Fruit fly (Drosophila melanogaster): ENCODE measurements around the gene CG2924.

The CG2924 gene

DNA sequence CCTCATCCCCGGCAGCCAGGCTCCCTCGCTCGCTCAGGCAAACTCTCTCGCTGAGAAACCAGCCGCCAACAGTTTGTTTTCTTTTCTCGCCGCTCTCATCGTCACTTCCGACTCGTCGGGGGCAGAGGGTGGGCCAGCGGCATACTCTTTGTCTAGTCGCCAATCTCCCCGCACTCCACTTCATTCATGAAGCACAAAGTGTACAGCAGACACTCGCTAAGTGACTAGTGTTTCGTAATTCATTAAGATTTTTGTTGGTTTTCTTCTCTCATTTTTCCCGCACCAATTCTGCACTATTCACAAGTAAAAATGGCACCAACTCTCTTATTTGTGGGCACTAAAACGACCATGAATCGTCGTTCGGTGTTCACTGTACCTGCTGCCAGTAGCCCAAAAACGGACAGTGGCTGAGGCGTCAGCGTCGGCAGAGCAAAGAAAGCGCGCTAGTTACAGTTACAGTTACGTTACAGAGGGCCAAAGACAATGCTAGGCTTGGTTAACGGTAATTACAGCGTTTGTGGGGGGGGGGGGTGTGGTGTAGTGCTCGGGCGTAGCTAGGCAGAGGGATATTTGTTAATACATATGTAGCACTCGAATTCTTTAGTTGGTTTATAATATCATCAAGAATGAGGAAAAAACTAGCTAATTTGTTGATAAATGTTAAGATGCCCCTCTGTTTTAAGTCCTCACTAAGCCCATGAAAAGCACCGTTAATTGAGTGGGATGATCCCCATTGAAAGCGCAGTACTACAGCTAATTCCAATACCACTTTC is 27.1 kb upstream of the CG2924 start (continued):
- TF ChIP-seq CG9437 (GFP tag; optimal IDR thresholded peaks at IDR 0.05) (peak; percentile 91), CG17829 (tag; optimal IDR thresholded peaks at IDR 0.05) (peak; percentile 97), BEAF-32 (GFP tag; optimal IDR thresholded peaks at IDR 0.05) (peak; percentile 17), CG10462 (GFP tag; optimal IDR thresholded peaks at IDR 0.05) (peak; percentile 97), corto (GFP tag; optimal IDR thresholded peaks at IDR 0.05) (no peak), tio (GFP tag; optimal IDR thresholded peaks at IDR 0.05) (peak; percentile 97), CG18764 (GFP tag; optimal IDR thresholded peaks at IDR 0.05) (peak; percentile 98), Dip2 (GFP tag; IDR thresholded peaks at IDR 0.05) (peak; percentile 70; the same call in 1 of the 2 replicates), chn (GFP tag; optimal IDR thresholded peaks at IDR 0.05) (peak; percentile 99), CG10979 (tag; optimal IDR thresholded peaks at IDR 0.05) (peak; percentile 97), Taf1 (GFP tag; IDR thresholded peaks at IDR 0.05) (peak; percentile 94), sob (GFP tag; IDR thresholded peaks at IDR 0.05) (peak; percentile 98), CG6813 (GFP tag; optimal IDR thresholded peaks at IDR 0.05) (peak; percentile 98), slbo (GFP tag; IDR thresholded peaks at IDR 0.05) (peak; percentile 99), Xbp1 (GFP tag; optimal IDR thresholded peaks at IDR 0.05) (peak; percentile 99), crp (GFP tag; optimal IDR thresholded peaks at IDR 0.05) (peak in 1 of 2 experiments; percentile 72), CG7963 (GFP tag; IDR thresholded peaks at IDR 0.05; ENCODE audit: partially characterized antibody) (no peak), Vsx1 (GFP tag; optimal IDR thresholded peaks at IDR 0.05) (peak; percentile 94), maf-S (GFP tag; optimal IDR thresholded peaks at IDR 0.05) (peak; percentile 98), en (GFP tag; optimal IDR thresholded peaks at IDR 0.05) (peak; percentile 98), tna (GFP tag; IDR thresholded peaks at IDR 0.05; ENCODE audit: partially characterized antibody) (no peak), eyg (GFP tag; optimal IDR thresholded peaks at IDR 0.05) (peak; percentile 96), PHDP (tag; optimal IDR thresholded peaks at IDR 0.05) (peak; percentile 98), dati (GFP tag; IDR thresholded peaks at IDR 0.05) (peak; percentile 96), CG8924 (tag; optimal IDR thresholded peaks at IDR 0.05) (peak; percentile 99), slou (GFP tag; optimal IDR thresholded peaks at IDR 0.05) (peak; percentile 94)

DNA sequence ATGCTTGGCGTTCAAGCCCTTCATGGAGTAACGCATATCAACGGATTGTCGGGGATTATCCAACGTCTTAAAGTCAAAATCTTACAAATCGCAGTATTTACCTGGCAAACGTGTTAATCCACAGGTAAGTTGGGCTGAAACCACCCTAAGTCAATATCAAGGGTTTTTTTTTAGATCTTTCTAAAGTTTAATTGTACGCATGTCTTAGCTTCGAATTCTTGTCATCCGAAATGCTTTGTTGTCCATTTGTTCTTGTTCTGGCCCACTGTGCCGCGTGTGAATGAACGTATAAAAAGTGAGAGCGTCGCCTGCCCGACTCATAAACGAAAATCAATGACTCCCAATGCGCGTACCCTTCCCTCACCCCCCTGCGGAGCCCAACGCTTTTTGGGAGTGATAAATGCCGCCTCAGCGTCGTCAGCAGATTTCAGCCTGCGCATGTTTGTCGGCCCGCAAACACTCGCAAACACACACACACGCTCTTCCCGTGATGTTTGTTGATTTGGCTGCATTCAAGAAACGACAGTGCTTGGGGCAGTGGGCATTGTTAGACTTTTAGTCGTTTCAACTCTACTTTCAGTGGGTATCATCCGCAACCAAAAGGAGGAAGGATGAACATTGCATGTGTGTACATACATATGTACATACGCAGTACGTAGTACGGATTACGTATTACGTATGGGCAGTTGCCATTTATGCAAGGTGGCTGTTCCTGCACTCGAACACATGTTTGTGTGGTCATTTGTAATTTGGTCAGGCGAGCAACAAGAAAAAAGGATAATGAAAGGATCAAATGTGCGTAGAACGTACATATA is 25.9 kb upstream of the CG2924 start:
- TF ChIP-seq CG4328 (GFP tag; optimal IDR thresholded peaks at IDR 0.05) (peak; percentile 87), jigr1 (GFP tag; IDR thresholded peaks at IDR 0.05) (no peak; the same call in 1 of the 3 replicates), tna (GFP tag; IDR thresholded peaks at IDR 0.05; ENCODE audit: partially characterized antibody) (no peak), stc (GFP tag; IDR thresholded peaks at IDR 0.05) (peak; percentile 70), Nf-YB (GFP tag; optimal IDR thresholded peaks at IDR 0.05) (peak; percentile 83), chif (GFP tag; optimal IDR thresholded peaks at IDR 0.05) (peak; percentile 93 to 96), gsb (GFP tag; IDR thresholded peaks at IDR 0.05) (0 out of 2 replicates have a peak, but pooled peaks have one; percentile 53), Lim3 (GFP tag; IDR thresholded peaks at IDR 0.05) (no peak), luna (GFP tag; optimal IDR thresholded peaks at IDR 0.05) (peak; percentile 84), Bteb2 (GFP tag; optimal IDR thresholded peaks at IDR 0.05) (peak; percentile 85), corto (GFP tag; optimal IDR thresholded peaks at IDR 0.05) (no peak), CG9817 (tag; optimal IDR thresholded peaks at IDR 0.05) (peak; percentile 82), Hmr (GFP tag; optimal IDR thresholded peaks at IDR 0.05) (peak; percentile 96), bab2 (GFP tag; optimal IDR thresholded peaks at IDR 0.05) (peak; percentile 91), CG9932 (GFP tag; IDR thresholded peaks at IDR 0.05) (peak; percentile 73), rib (GFP tag; IDR thresholded peaks at IDR 0.05) (no peak), Chrac-16 (GFP tag; optimal IDR thresholded peaks at IDR 0.05) (peak; percentile 92), CG13424 (tag; optimal IDR thresholded peaks at IDR 0.05) (peak; percentile 94), CG4854 (GFP tag; optimal IDR thresholded peaks at IDR 0.05) (peak; percentile 86), Lhr (GFP tag; optimal IDR thresholded peaks at IDR 0.05) (peak; percentile 89), gt (GFP tag; IDR thresholded peaks at IDR 0.05) (peak; percentile 54), Awh (GFP tag; IDR thresholded peaks at IDR 0.05) (peak; percentile 61; the same call in 1 of the 2 replicates), CG8765 (GFP tag; IDR thresholded peaks at IDR 0.05) (peak; percentile 41; the same call in 1 of the 2 replicates), CG7963 (GFP tag; IDR thresholded peaks at IDR 0.05; ENCODE audit: partially characterized antibody) (no peak)

All from whole organism, embryonic.